Worm (Caenorhabditis elegans) whole organism, L4/young adult: ENCODE results near the gene ZK470.4.

Experiments used
- dao-5 ChIP-seq: sonication (generic microtip); optimal IDR thresholded peaks from 2 replicates; lab custom pipeline; 2016; ENCODE audit warnings: missing genotype, missing genetic modification characterization, moderate library complexity, missing compliant biosample characterization
- him-1 ChIP-seq: sonication (generic microtip); optimal IDR thresholded peaks from 2 replicates; lab custom pipeline; 2016; ENCODE audit warnings: missing genotype, missing genetic modification reagents, missing genetic modification characterization, missing compliant biosample characterization

DNA sequence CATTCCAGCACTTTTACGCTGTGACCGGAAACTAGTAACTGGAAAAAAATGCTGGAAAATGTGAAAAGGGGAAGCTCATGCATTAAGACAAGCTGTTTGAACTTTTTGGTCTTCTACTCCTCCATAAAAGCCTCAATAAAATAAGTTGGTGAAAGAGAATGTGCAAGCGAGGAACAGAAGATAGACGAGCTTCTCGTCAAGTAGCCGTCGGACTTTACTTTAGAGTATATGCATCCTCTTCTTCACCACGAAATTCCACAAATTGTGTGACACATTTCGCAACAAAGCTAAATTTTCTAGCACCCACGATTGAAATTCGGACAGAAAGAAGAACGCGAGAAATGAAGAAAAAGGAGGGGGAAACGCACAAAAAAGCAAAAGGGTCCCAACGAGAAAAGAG is 20.4 kb upstream of the ZK470.4 start:
- TF ChIP-seq dao-5 (tag; lab: Kevin White, UChicago) = no peak
- no peak for TF ChIP-seq him-1
